Fruit fly (Drosophila melanogaster) whole organism, adult: ENCODE measurements around the gene CG44194.

Source experiments
- CG11617 ChIP-seq: fragments of 200-800 bp; sonication (Bioruptor generic); optimal IDR thresholded peaks from 2 replicates; lab custom pipeline; 2017; ENCODE audit warnings: mild to moderate bottlenecking, missing biosample characterization, missing genetic modification reagents, missing genetic modification characterization
- CG1620 ChIP-seq: fragments of 200-800 bp; sonication (Bioruptor generic); optimal IDR thresholded peaks from 2 replicates; lab custom pipeline; 2016; ENCODE audit warnings: missing biosample characterization, missing genetic modification characterization
- CG7101 ChIP-seq: fragments of 200-800 bp; sonication (Bioruptor generic); optimal IDR thresholded peaks from 2 replicates; lab custom pipeline; 2018; ENCODE audit warnings: missing biosample characterization, mild to moderate bottlenecking, missing genetic modification characterization, moderate library complexity
- Clk ChIP-seq: fragments of 200-800 bp; sonication (Bioruptor generic); optimal IDR thresholded peaks from 2 replicates; lab custom pipeline; 2017; ENCODE audit warnings: missing biosample characterization, missing genetic modification characterization
- Mnt ChIP-seq: fragments of 200-800 bp; sonication (Bioruptor generic); optimal IDR thresholded peaks from 2 replicates; lab custom pipeline; 2016; ENCODE audit warnings: missing biosample characterization, mild to moderate bottlenecking, missing genetic modification characterization
- bab1 ChIP-seq: fragments of 200-800 bp; sonication (Bioruptor generic); optimal IDR thresholded peaks from 3 replicates; lab custom pipeline; 2019; ENCODE audit warnings: missing biosample characterization, mild to moderate bottlenecking, missing genetic modification characterization, moderate library complexity
- cic ChIP-seq: fragments of 200-800 bp; sonication (Bioruptor generic); optimal IDR thresholded peaks from 2 replicates; lab custom pipeline; 2017; ENCODE audit warnings: missing biosample characterization, mild to moderate bottlenecking, missing genetic modification characterization, moderate library complexity
- cnc ChIP-seq, 2 experiments: fragments of >200 bp; optimal IDR thresholded peaks; 2 replicates each; lab custom pipeline; 2017
- kay ChIP-seq: fragments of 200-800 bp; sonication (Bioruptor generic); peaks from one replicate; lab custom pipeline; 2016; ENCODE audit warnings: missing biosample characterization, missing genetic modification characterization, borderline replicate concordance
- ovo ChIP-seq: fragments of 200-800 bp; sonication (Bioruptor generic); optimal IDR thresholded peaks from 2 replicates; lab custom pipeline; 2016; ENCODE audit warnings: missing biosample characterization, missing genetic modification characterization
- pad ChIP-seq: fragments of 200-800 bp; sonication (Bioruptor generic); optimal IDR thresholded peaks from 3 replicates; lab custom pipeline; 2017; ENCODE audit warnings: missing biosample characterization, missing genetic modification characterization, mild to moderate bottlenecking, moderate library complexity, missing genetic modification reagents
- tj ChIP-seq: fragments of 200-800 bp; sonication (Bioruptor generic); optimal IDR thresholded peaks from 3 replicates; lab custom pipeline; 2017; ENCODE audit warnings: missing biosample characterization, mild to moderate bottlenecking, missing genetic modification characterization, moderate library complexity

dm6 chr3R:13036064-13036463 is 38.5 kb upstream of the CG44194 start:
- TF ChIP-seq CG1620 (GFP tag; lab: Kevin White, UChicago): no peak
- TF ChIP-seq Clk (GFP tag; lab: Kevin White, UChicago): no peak
- TF ChIP-seq CG11617 (GFP tag; lab: Kevin White, UChicago): no peak
- TF ChIP-seq cnc (optimal IDR thresholded peaks at IDR 0.05; lab: Kevin White, UChicago): no peak
- TF ChIP-seq kay (GFP tag; lab: Kevin White, UChicago): no peak
- no peak for TF ChIP-seq bab1 (GFP tag; lab: Kevin White, UChicago)
- TF ChIP-seq Mnt (GFP tag; lab: Kevin White, UChicago): no peak
- TF ChIP-seq cic (GFP tag; lab: Kevin White, UChicago): no peak
- no peak for TF ChIP-seq pad (GFP tag; lab: Kevin White, UChicago)
- TF ChIP-seq tj (GFP tag; lab: Kevin White, UChicago): no peak
- no peak for TF ChIP-seq CG7101 (tag; lab: Kevin White, UChicago)
- no peak for TF ChIP-seq ovo
